Fruit fly (Drosophila melanogaster): ENCODE results near the gene pns.
A peak's percentile ranks its signal among the peaks of the same experiment; 100 is the strongest.

pns gene

dm6 chr3L:1515820-1516540 lies 21.0 kb upstream of the pns start (continued):
- TF ChIP-seq exex (tag; optimal IDR thresholded peaks at IDR 0.05) = no peak
- peak; percentile 42; the same call in 1 of the 2 replicates for TF ChIP-seq danr (GFP tag; IDR thresholded peaks at IDR 0.05)
- peak; percentile 42 for TF ChIP-seq CG13123 (GFP tag; optimal IDR thresholded peaks at IDR 0.05)
- TF ChIP-seq bsh (GFP tag; optimal IDR thresholded peaks at IDR 0.05) = peak in 1 of 2 experiments; percentile 84
- peak; percentile 25 for TF ChIP-seq CTCF (GFP tag; optimal IDR thresholded peaks at IDR 0.05)
- TF ChIP-seq onecut (GFP tag; IDR thresholded peaks at IDR 0.05) = peak; percentile 65
- no peak for TF ChIP-seq HLH4C (GFP tag; IDR thresholded peaks at IDR 0.05; ENCODE audit: partially characterized antibody)
- TF ChIP-seq tna (GFP tag; IDR thresholded peaks at IDR 0.05; ENCODE audit: partially characterized antibody) = no peak
- TF ChIP-seq CG15011 (GFP tag; optimal IDR thresholded peaks at IDR 0.05) = peak; percentile 11
- peak; percentile 56 for TF ChIP-seq pnt (GFP tag; optimal IDR thresholded peaks at IDR 0.05)
- peak; percentile 65 for TF ChIP-seq chn (GFP tag; optimal IDR thresholded peaks at IDR 0.05)
- TF ChIP-seq CG14965 (GFP tag; optimal IDR thresholded peaks at IDR 0.05; ENCODE audit: borderline replicate concordance) = no peak
- no peak for TF ChIP-seq NK7.1 (GFP tag; optimal IDR thresholded peaks at IDR 0.05)
- TF ChIP-seq CG16779 (GFP tag; IDR thresholded peaks at IDR 0.05) = no peak
- peak in 1 of 2 experiments; percentile 64 for TF ChIP-seq Pdp1 (GFP tag; optimal IDR thresholded peaks at IDR 0.05)
- TF ChIP-seq BtbVII (GFP tag; optimal IDR thresholded peaks at IDR 0.05) = peak; percentile 26
- TF ChIP-seq CG12769 (tag; optimal IDR thresholded peaks at IDR 0.05) = peak; percentile 39
- TF ChIP-seq CG11093 (GFP tag; IDR thresholded peaks at IDR 0.05) = peak; percentile 57; the same call in 1 of the 3 replicates
- peak; percentile 58 for TF ChIP-seq Lhr (GFP tag; optimal IDR thresholded peaks at IDR 0.05)
- no peak for TF ChIP-seq CG8478 (optimal IDR thresholded peaks at IDR 0.05)
- TF ChIP-seq Drgx (GFP tag; IDR thresholded peaks at IDR 0.05) = peak; percentile 79
- peak; percentile 75 for TF ChIP-seq CG12391 (tag; optimal IDR thresholded peaks at IDR 0.05)
- TF ChIP-seq emc (GFP tag; optimal IDR thresholded peaks at IDR 0.05) = no peak
- no peak for TF ChIP-seq ftz-f1 (GFP tag; optimal IDR thresholded peaks at IDR 0.05)
- TF ChIP-seq CG17359 (tag; optimal IDR thresholded peaks at IDR 0.05) = peak; percentile 80
- no peak for TF ChIP-seq mirr (GFP tag; optimal IDR thresholded peaks at IDR 0.05)
- TF ChIP-seq sna (GFP tag; IDR thresholded peaks at IDR 0.05; ENCODE audit: partially characterized antibody) = no peak
- TF ChIP-seq CG8388 (GFP tag; optimal IDR thresholded peaks at IDR 0.05) = peak; percentile 79
- peak; percentile 82 for TF ChIP-seq CG17361 (GFP tag; IDR thresholded peaks at IDR 0.05)
- peak; percentile 80 for TF ChIP-seq CG7839 (tag; optimal IDR thresholded peaks at IDR 0.05)
- no peak for TF ChIP-seq CG31365 (tag; optimal IDR thresholded peaks at IDR 0.05)
- TF ChIP-seq ttk (GFP tag; IDR thresholded peaks at IDR 0.05) = peak; percentile 53
- no peak for TF ChIP-seq prd (optimal IDR thresholded peaks at IDR 0.05)
- TF ChIP-seq prd (GFP tag; IDR thresholded peaks at IDR 0.05) = peak; percentile 79
- TF ChIP-seq p53 (GFP tag; optimal IDR thresholded peaks at IDR 0.05) = no peak
- TF ChIP-seq CG2199 (GFP tag; IDR thresholded peaks at IDR 0.05) = peak; percentile 76; the same call in 2 of the 3 replicates
- no peak for TF ChIP-seq CG6683 (GFP tag; optimal IDR thresholded peaks at IDR 0.05)
- TF ChIP-seq CG8089 (GFP tag; optimal IDR thresholded peaks at IDR 0.05) = peak; percentile 74
- TF ChIP-seq Camta (GFP tag; optimal IDR thresholded peaks at IDR 0.05) = peak; percentile 60
- peak; percentile 47 for TF ChIP-seq Dek (tag; optimal IDR thresholded peaks at IDR 0.05)
- TF ChIP-seq CG17829 (tag; optimal IDR thresholded peaks at IDR 0.05) = peak; percentile 84
- TF ChIP-seq CG9609 (GFP tag; optimal IDR thresholded peaks at IDR 0.05) = peak; percentile 48
- no peak for TF ChIP-seq Dfd (GFP tag; optimal IDR thresholded peaks at IDR 0.05)
- no peak for TF ChIP-seq gro (GFP tag; optimal IDR thresholded peaks at IDR 0.05)
- peak; percentile 69 for TF ChIP-seq gcm (GFP tag; optimal IDR thresholded peaks at IDR 0.05)
- TF ChIP-seq dmrt99B (tag; optimal IDR thresholded peaks at IDR 0.05) = peak; percentile 84
- peak; percentile 62 for TF ChIP-seq CG5180 (GFP tag; optimal IDR thresholded peaks at IDR 0.05)
- TF ChIP-seq Rx (GFP tag; IDR thresholded peaks at IDR 0.05) = peak; percentile 39; the same call in 1 of the 2 replicates
- peak; percentile 68 for TF ChIP-seq zfh1 (GFP tag; IDR thresholded peaks at IDR 0.05)
- TF ChIP-seq kay (GFP tag; optimal IDR thresholded peaks at IDR 0.05) = no peak

All from whole organism, embryonic.